Worm (Caenorhabditis elegans) whole organism, L1 larva: Measurements from ENCODE around the gene M110.7.

ENCODE experiments used
- C04F5.9 ChIP-seq: sonication (generic microtip); optimal IDR thresholded peaks from 2 replicates; lab custom pipeline; 2016; ENCODE audit warnings: missing genetic modification characterization, missing compliant biosample characterization
- C16A3.4 ChIP-seq: fragments of 150-350 bp; optimal IDR thresholded peaks from 2 replicates; lab custom pipeline; 2014; ENCODE audit warnings: missing biosample characterization, missing genetic modification characterization
- F16B12.6 ChIP-seq: fragments of 150-350 bp; optimal IDR thresholded peaks from 2 replicates; lab custom pipeline; 2014; ENCODE audit warnings: missing biosample characterization, missing genetic modification characterization
- Y116A8C.19 ChIP-seq: sonication (generic microtip); optimal IDR thresholded peaks from 2 replicates; lab custom pipeline; 2016; ENCODE audit warnings: missing compliant biosample characterization, missing genetic modification characterization, borderline replicate concordance
- aha-1 ChIP-seq: fragments of 150-350 bp; optimal IDR thresholded peaks from 2 replicates; lab custom pipeline; 2014; ENCODE audit warnings: missing biosample characterization, missing genetic modification characterization
- blmp-1 ChIP-seq: fragments of 150-350 bp; optimal IDR thresholded peaks from 2 replicates; lab custom pipeline; 2014; ENCODE audit warnings: missing biosample characterization, missing genetic modification characterization
- ceh-63 ChIP-seq: fragments of 200-800 bp; sonication (Bioruptor generic); optimal IDR thresholded peaks from 2 replicates; lab custom pipeline; 2018; ENCODE audit warnings: mild to moderate bottlenecking, missing genetic modification characterization, missing compliant biosample characterization
- ceh-8 ChIP-seq: fragments of 200-800 bp; sonication (Bioruptor generic); optimal IDR thresholded peaks from 2 replicates; lab custom pipeline; 2018; ENCODE audit warnings: mild to moderate bottlenecking, missing genetic modification characterization, moderate library complexity, missing compliant biosample characterization
- ceh-88 ChIP-seq: fragments of 200-800 bp; sonication (Bioruptor generic); IDR thresholded peaks from 2 replicates; pipeline ENCODE4 v1.3.6; 2022; ENCODE audit warnings: missing genetic modification characterization, missing compliant biosample characterization
- ceh-90 ChIP-seq: sonication (generic microtip); optimal IDR thresholded peaks from 2 replicates; lab custom pipeline; 2016; ENCODE audit warnings: missing genetic modification characterization, missing compliant biosample characterization
- ces-1 ChIP-seq: fragments of 150-350 bp; optimal IDR thresholded peaks from 2 replicates; lab custom pipeline; 2014; ENCODE audit warnings: missing biosample characterization, missing genetic modification reagents, missing genetic modification characterization
- dpl-1 ChIP-seq, 3 experiments: fragments of 150-350 bp in 2 of 3; sonication (generic microtip) in 1 of 3; optimal IDR thresholded peaks; 2 replicates each; lab custom pipeline; 2014 to 2017; ENCODE audit warnings: missing biosample characterization in 3 of 3, missing genetic modification characterization in 3 of 3, missing genetic modification reagents in 3 of 3
- dsc-1 ChIP-seq: sonication (generic microtip); optimal IDR thresholded peaks from 2 replicates; lab custom pipeline; 2016; ENCODE audit warnings: mild to moderate bottlenecking, missing genetic modification characterization, missing compliant biosample characterization
- efl-1 ChIP-seq, 4 experiments: fragments of 150-350 bp; optimal IDR thresholded peaks in 3 of 4; peaks in 1 of 4; 1 replicate in 1 of 4; 2 replicates in 3 of 4; lab custom pipeline; 2014; ENCODE audit warnings: missing biosample characterization in 2 of 4, missing genetic modification characterization in 2 of 4, missing genetic modification reagents in 2 of 4
- efl-3 ChIP-seq: fragments of 200-800 bp; sonication (Bioruptor generic); optimal IDR thresholded peaks from 2 replicates; lab custom pipeline; 2018; ENCODE audit warnings: mild to moderate bottlenecking, missing genetic modification characterization, missing compliant biosample characterization
- egl-13 ChIP-seq: sonication (generic microtip); optimal IDR thresholded peaks from 2 replicates; lab custom pipeline; 2016; ENCODE audit warnings: missing genotype, missing genetic modification reagents, missing genetic modification characterization, missing compliant biosample characterization
- elt-2 ChIP-seq: sonication (generic microtip); optimal IDR thresholded peaks from 2 replicates; lab custom pipeline; 2016; ENCODE audit warnings: missing genetic modification characterization, mild to moderate bottlenecking, inconsistent platforms, missing compliant biosample characterization, missing genetic modification reagents
- elt-3 ChIP-seq, 6 experiments: fragments of 150-350 bp in 1 of 6; sonication (generic microtip); optimal IDR thresholded peaks; 2 replicates each; lab custom pipeline; 2017 to 2018; ENCODE audit warnings: missing biosample characterization in 6 of 6, missing genetic modification characterization in 6 of 6, inconsistent platforms in 1 of 6
- fkh-10 ChIP-seq: sonication (generic microtip); optimal IDR thresholded peaks from 2 replicates; lab custom pipeline; 2017; ENCODE audit warnings: missing biosample characterization, missing genetic modification reagents, missing genetic modification characterization
- fos-1 ChIP-seq: fragments of 150-350 bp; optimal IDR thresholded peaks from 2 replicates; lab custom pipeline; 2014; ENCODE audit warnings: missing biosample characterization, missing genetic modification characterization
- hpl-2 ChIP-seq: fragments of 150-350 bp; optimal IDR thresholded peaks from 2 replicates; lab custom pipeline; 2014; ENCODE audit warnings: missing biosample characterization, missing genetic modification reagents, missing genetic modification characterization
- jun-1 ChIP-seq: fragments of 150-350 bp; optimal IDR thresholded peaks from 2 replicates; lab custom pipeline; 2014; ENCODE audit warnings: missing biosample characterization, missing genetic modification reagents, missing genetic modification characterization
- lin-14 ChIP-seq: fragments of 200-800 bp; sonication (Bioruptor generic); optimal IDR thresholded peaks from 2 replicates; lab custom pipeline; 2018; ENCODE audit warnings: mild to moderate bottlenecking, missing genetic modification characterization, moderate library complexity, missing compliant biosample characterization
- lin-15B ChIP-seq: fragments of 150-350 bp; sonication (generic microtip); optimal IDR thresholded peaks from 3 replicates; lab custom pipeline; 2014; ENCODE audit warnings: missing biosample characterization, missing genetic modification characterization
- lir-3 ChIP-seq: sonication (generic microtip); optimal IDR thresholded peaks from 2 replicates; lab custom pipeline; 2016; ENCODE audit warnings: mild to moderate bottlenecking, missing genetic modification characterization, moderate library complexity, missing compliant biosample characterization; ENCODE audit not compliant: poor library complexity
- mdl-1 ChIP-seq, 2 experiments: fragments of 150-350 bp; optimal IDR thresholded peaks; 2 replicates each; lab custom pipeline; 2014 to 2017; ENCODE audit warnings: missing biosample characterization in 2 of 2, missing genetic modification characterization in 2 of 2, inconsistent platforms in 1 of 2
- mep-1 ChIP-seq: fragments of 150-350 bp; optimal IDR thresholded peaks from 2 replicates; lab custom pipeline; 2014; ENCODE audit warnings: missing biosample characterization, missing genetic modification characterization
- nhr-11 ChIP-seq: fragments of 150-350 bp; optimal IDR thresholded peaks from 2 replicates; lab custom pipeline; 2014; ENCODE audit warnings: missing biosample characterization, missing genetic modification characterization
- nhr-12 ChIP-seq: sonication (generic microtip); optimal IDR thresholded peaks from 2 replicates; lab custom pipeline; 2017; ENCODE audit warnings: missing biosample characterization, missing genetic modification characterization
- nhr-237 ChIP-seq: fragments of 150-350 bp; optimal IDR thresholded peaks from 2 replicates; lab custom pipeline; 2014; ENCODE audit warnings: missing biosample characterization, missing genetic modification characterization
- nhr-77 ChIP-seq: fragments of 150-350 bp; optimal IDR thresholded peaks from 2 replicates; lab custom pipeline; 2014; ENCODE audit warnings: missing biosample characterization, missing genetic modification characterization
- nhr-84 ChIP-seq: sonication (generic microtip); optimal IDR thresholded peaks from 2 replicates; lab custom pipeline; 2017; ENCODE audit warnings: missing biosample characterization, missing genetic modification characterization
- nhr-85 ChIP-seq: sonication (generic microtip); peaks from one replicate; lab custom pipeline; 2016; ENCODE audit warnings: missing genetic modification characterization, inconsistent platforms, missing compliant biosample characterization
- nhr-90 ChIP-seq: sonication (generic microtip); optimal IDR thresholded peaks from 2 replicates; lab custom pipeline; 2016; ENCODE audit warnings: mild to moderate bottlenecking, missing genetic modification characterization, missing compliant biosample characterization; ENCODE audit not compliant: poor library complexity
- pag-3 ChIP-seq: sonication (generic microtip); optimal IDR thresholded peaks from 2 replicates; lab custom pipeline; 2017; ENCODE audit warnings: missing genetic modification characterization, mild to moderate bottlenecking, missing compliant biosample characterization, antibody characterized with exemption, borderline replicate concordance; ENCODE audit not compliant: insufficient read depth
- pax-3 ChIP-seq: fragments of 200-800 bp; sonication (Bioruptor generic); optimal IDR thresholded peaks from 2 replicates; lab custom pipeline; 2018; ENCODE audit warnings: mild to moderate bottlenecking, missing genetic modification characterization, moderate library complexity, missing compliant biosample characterization
- pqm-1 ChIP-seq: sonication (generic microtip); optimal IDR thresholded peaks from 3 replicates; lab custom pipeline; 2017; ENCODE audit warnings: missing biosample characterization, missing genetic modification characterization
- rnt-1 ChIP-seq: sonication (generic microtip); optimal IDR thresholded peaks from 2 replicates; lab custom pipeline; 2016; ENCODE audit warnings: mild to moderate bottlenecking, missing genetic modification characterization, moderate library complexity, missing compliant biosample characterization
- skn-1 ChIP-seq: fragments of 150-350 bp; optimal IDR thresholded peaks from 2 replicates; lab custom pipeline; 2014; ENCODE audit warnings: missing biosample characterization, missing genetic modification characterization
- sox-4 ChIP-seq: sonication (generic microtip); optimal IDR thresholded peaks from 2 replicates; lab custom pipeline; 2016; ENCODE audit warnings: missing genetic modification characterization, missing compliant biosample characterization
- swsn-7 ChIP-seq: sonication (generic microtip); optimal IDR thresholded peaks from 2 replicates; lab custom pipeline; 2016; ENCODE audit warnings: missing genetic modification characterization, missing compliant biosample characterization
- tbx-2 ChIP-seq: sonication (generic microtip); optimal IDR thresholded peaks from 2 replicates; lab custom pipeline; 2016; ENCODE audit warnings: missing genetic modification characterization, missing compliant biosample characterization
- tlp-1 ChIP-seq: fragments of 150-350 bp; optimal IDR thresholded peaks from 2 replicates; lab custom pipeline; 2014; ENCODE audit warnings: missing biosample characterization, missing genetic modification characterization
- unc-30 ChIP-seq: sonication (generic microtip); optimal IDR thresholded peaks from 2 replicates; lab custom pipeline; 2017; ENCODE audit warnings: missing biosample characterization, missing genetic modification characterization
- unc-86 ChIP-seq: sonication (generic microtip); optimal IDR thresholded peaks from 2 replicates; lab custom pipeline; 2016; ENCODE audit warnings: missing genetic modification characterization, missing compliant biosample characterization
- unc-98 ChIP-seq: fragments of 200-800 bp; sonication (Bioruptor generic); IDR thresholded peaks from 2 replicates; pipeline ENCODE4 v1.3.6; 2022; ENCODE audit warnings: missing genetic modification characterization, missing compliant biosample characterization
- vab-15 ChIP-seq: sonication (generic microtip); optimal IDR thresholded peaks from 2 replicates; lab custom pipeline; 2017; ENCODE audit warnings: missing genotype, mild to moderate bottlenecking, missing genetic modification characterization, missing compliant biosample characterization
- xbp-1 ChIP-seq: sonication (generic microtip); optimal IDR thresholded peaks from 2 replicates; lab custom pipeline; 2016; ENCODE audit warnings: missing genetic modification characterization, missing compliant biosample characterization
- ztf-11 ChIP-seq, 2 experiments: sonication (generic microtip); optimal IDR thresholded peaks; 2 replicates each; lab custom pipeline; 2016 to 2017; ENCODE audit warnings: missing genetic modification characterization in 2 of 2, missing biosample characterization in 1 of 2, missing compliant biosample characterization in 1 of 2
- ztf-4 ChIP-seq: fragments of 150-350 bp; optimal IDR thresholded peaks from 2 replicates; lab custom pipeline; 2014; ENCODE audit warnings: missing biosample characterization, missing genetic modification characterization

Gene M110.7

DNA sequence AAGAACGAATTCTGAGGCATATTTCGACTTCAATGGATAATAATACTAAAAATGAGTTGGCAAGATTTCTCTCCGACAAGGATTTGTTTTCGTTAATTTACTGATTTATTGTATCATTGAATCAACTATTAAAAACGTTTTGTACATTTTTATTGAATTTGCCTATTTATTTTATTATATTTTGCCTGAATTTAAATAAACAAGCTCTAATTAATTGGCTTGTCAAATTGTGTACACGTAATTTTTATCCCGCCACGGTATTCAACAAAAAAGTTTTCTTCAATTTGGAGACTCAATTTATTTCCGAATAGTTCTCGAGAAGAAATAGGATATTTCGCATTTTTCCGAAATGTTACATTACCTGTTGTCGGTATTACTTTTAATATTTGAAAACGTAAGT, at the start of gene M110.7:
TSS of gene M110.7 (plus strand) at position 301 of the 400 bp plus-strand sequence.
- no peak for TF ChIP-seq rnt-1 (tag; lab: Kevin White, UChicago)
- no peak for TF ChIP-seq C04F5.9
- TF ChIP-seq pqm-1 (tag; lab: Kevin White, UChicago), result no peak
- TF ChIP-seq tbx-2 (tag; lab: Kevin White, UChicago), result no peak
- no peak for TF ChIP-seq F16B12.6 (tag; lab: Kevin White, UChicago)
- no peak for TF ChIP-seq ceh-63
- TF ChIP-seq ztf-11 (tag; optimal IDR thresholded peaks at IDR 0.05; lab: Kevin White, UChicago), result no peak
- no peak for TF ChIP-seq ces-1 (GFP tag; lab: Kevin White, UChicago)

DNA sequence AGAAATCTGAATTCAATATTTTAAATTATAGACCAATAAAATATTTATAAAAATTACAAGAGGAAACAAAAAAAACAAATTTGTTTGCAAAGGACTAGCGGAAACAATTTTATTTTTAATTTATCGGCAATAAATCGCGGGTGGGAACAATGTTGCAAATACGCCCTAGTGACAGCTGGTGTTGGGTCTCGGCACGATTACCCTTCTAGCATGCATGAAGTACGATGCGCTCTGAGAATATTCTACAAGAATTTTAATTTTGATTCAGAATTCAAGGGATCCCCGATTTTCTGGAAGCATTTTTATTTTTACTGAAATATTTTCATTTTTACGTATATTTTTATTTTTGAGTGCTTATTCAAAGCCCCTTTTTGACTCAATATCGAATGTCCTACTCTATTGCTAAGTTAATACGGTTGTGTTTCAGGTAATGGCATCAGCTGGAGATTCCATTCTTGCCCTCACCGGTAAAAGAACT, 47.5 kb upstream of the M110.7 start, which contains the start of the genes mig-5 and cct-1:
TSS of gene mig-5 (minus strand) at position 8 of the 478 bp plus-strand sequence.
TSS of gene cct-1 (plus strand) at position 428 of the 478 bp plus-strand sequence.
- TF ChIP-seq ceh-8 (GFP tag; lab: Kevin White, UChicago), result peak; percentile 97
- TF ChIP-seq pqm-1 (tag; lab: Kevin White, UChicago), result peak; percentile 38
- peak; percentile 98 for TF ChIP-seq nhr-90 (tag; lab: Kevin White, UChicago)
- TF ChIP-seq hpl-2 (GFP tag; lab: Kevin White, UChicago), result peak; percentile 95
- TF ChIP-seq nhr-12 (tag; lab: Kevin White, UChicago), result peak; percentile 49
- TF ChIP-seq pag-3 (tag; lab: Kevin White, UChicago), result peak; percentile 53
- peak; percentile 75 for TF ChIP-seq unc-30 (tag; lab: Kevin White, UChicago)
- peak; percentile 39 for TF ChIP-seq ces-1 (GFP tag; lab: Kevin White, UChicago)
- TF ChIP-seq nhr-85 (tag; lab: Kevin White, UChicago), result peak; percentile 99
- peak; percentile 59; the same call in 1 of the 2 replicates for TF ChIP-seq unc-98 (GFP tag; lab: Robert Waterston, UW)
- TF ChIP-seq egl-13, result peak; percentile 97
- TF ChIP-seq ceh-90 (tag; lab: Kevin White, UChicago), result peak; percentile 44
- TF ChIP-seq dsc-1 (tag; lab: Kevin White, UChicago), result peak; percentile 99
- peak; percentile 94 for TF ChIP-seq vab-15
- TF ChIP-seq dpl-1 (GFP tag; optimal IDR thresholded peaks at IDR 0.05; lab: Kevin White, UChicago), result peak; percentile 87 to 93 (median 89)
- peak; percentile 95 for TF ChIP-seq nhr-237 (tag; lab: Kevin White, UChicago)
- TF ChIP-seq nhr-84 (tag; lab: Kevin White, UChicago), result no peak
- TF ChIP-seq unc-86 (tag; lab: Kevin White, UChicago), result peak; percentile 98
- TF ChIP-seq elt-2 (tag; lab: Kevin White, UChicago), result peak; percentile 90
- TF ChIP-seq Y116A8C.19, result no peak
- peak in 5 of 6 experiments; percentile 63 to 99 (median 91) for TF ChIP-seq elt-3 (tag; optimal IDR thresholded peaks at IDR 0.05; lab: Kevin White, UChicago)
- TF ChIP-seq swsn-7, result peak; percentile 98
- peak; percentile 96 to 98 for TF ChIP-seq efl-1 (optimal IDR thresholded peaks at IDR 0.05; lab: Kevin White, UChicago)
- peak; percentile 85 to 99 for TF ChIP-seq efl-1 (GFP tag; optimal IDR thresholded peaks at IDR 0.05 in 1 of 2; lab: Kevin White, UChicago)
- peak; percentile 98 for TF ChIP-seq lin-15B (tag; lab: Kevin White, UChicago)
- TF ChIP-seq fkh-10 (GFP tag; lab: Kevin White, UChicago), result peak; percentile 84
- TF ChIP-seq skn-1 (tag; lab: Kevin White, UChicago), result peak; percentile 97
- peak; percentile 81 for TF ChIP-seq efl-3 (GFP tag; lab: Kevin White, UChicago)
- TF ChIP-seq mdl-1 (tag; optimal IDR thresholded peaks at IDR 0.05; lab: Kevin White, UChicago), result peak in 1 of 2 experiments; percentile 95
- peak; percentile 78 for TF ChIP-seq aha-1 (tag; lab: Kevin White, UChicago)
- peak; percentile 96 for TF ChIP-seq jun-1 (tag; lab: Kevin White, UChicago)
- TF ChIP-seq tbx-2 (tag; lab: Kevin White, UChicago), result peak; percentile 98
- TF ChIP-seq sox-4 (tag; lab: Kevin White, UChicago), result peak; percentile 94
- TF ChIP-seq C16A3.4 (tag; lab: Kevin White, UChicago), result peak; percentile 98
- peak; percentile 95 for TF ChIP-seq ztf-4 (tag; lab: Kevin White, UChicago)
- TF ChIP-seq lin-14 (GFP tag; lab: Kevin White, UChicago), result peak; percentile 98
- peak; percentile 95 for TF ChIP-seq lir-3
- peak; percentile 90 for TF ChIP-seq nhr-77
- peak; percentile 91 for TF ChIP-seq pax-3 (tag; lab: Kevin White, UChicago)
- peak; percentile 92 for TF ChIP-seq blmp-1 (tag; lab: Kevin White, UChicago)
- TF ChIP-seq mep-1 (tag; lab: Kevin White, UChicago), result peak; percentile 99
- peak; percentile 98 for TF ChIP-seq xbp-1 (tag; lab: Kevin White, UChicago)
- peak; percentile 95 for TF ChIP-seq fos-1 (tag; lab: Kevin White, UChicago)
- TF ChIP-seq ceh-88 (GFP tag; lab: Robert Waterston, UW), result peak; percentile 96
- peak; percentile 98 for TF ChIP-seq nhr-11 (tag; lab: Kevin White, UChicago)
- TF ChIP-seq tlp-1, result no peak
